Fruit fly (Drosophila melanogaster): ENCODE measurements around the gene CG12104.

CG12104 gene

DNA sequence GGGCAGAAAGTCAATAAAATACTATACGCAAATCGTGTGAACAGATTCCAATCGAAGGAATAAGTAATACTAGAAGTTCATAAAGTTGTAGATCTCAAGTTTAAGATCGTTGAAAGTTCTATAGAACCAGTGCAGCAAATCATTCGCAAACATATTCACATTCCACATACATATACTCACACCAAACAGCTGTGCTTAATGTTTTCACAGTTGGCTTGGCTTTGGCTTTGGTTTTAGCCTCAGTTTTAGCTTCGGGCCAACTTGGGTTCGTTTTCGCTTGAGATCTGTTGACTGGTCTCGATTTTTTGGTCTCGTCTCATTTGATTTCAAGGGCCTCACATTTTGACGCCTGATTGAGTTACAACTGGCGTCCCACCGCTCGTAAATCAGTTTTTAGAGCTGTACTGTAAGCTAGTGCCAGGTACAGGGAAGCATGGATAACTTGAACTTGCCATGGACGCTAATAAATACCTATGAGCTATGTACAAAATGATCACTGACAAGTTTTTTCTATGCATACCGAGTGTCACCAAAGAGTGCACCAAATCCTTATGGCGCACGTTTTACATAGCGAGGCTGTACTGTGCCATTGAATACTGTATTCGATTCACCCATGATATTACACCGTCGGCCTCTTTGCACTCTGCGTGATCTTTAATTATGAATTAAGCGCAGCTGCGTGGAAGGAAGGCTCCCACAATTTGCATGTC lies 15.2 kb downstream of the CG12104 start (continued):
- TF ChIP-seq yki (optimal IDR thresholded peaks at IDR 0.05) (no peak), schlank (tag; optimal IDR thresholded peaks at IDR 0.05) (peak; percentile 74), CG2116 (GFP tag; optimal IDR thresholded peaks at IDR 0.05) (peak; percentile 9), hbn (GFP tag; IDR thresholded peaks at IDR 0.05; ENCODE audit: partially characterized antibody) (no peak), repo (GFP tag; optimal IDR thresholded peaks at IDR 0.05) (peak; percentile 77), btn (GFP tag; optimal IDR thresholded peaks at IDR 0.05) (peak; percentile 53), chinmo (GFP tag; IDR thresholded peaks at IDR 0.05; ENCODE audit: partially characterized antibody) (peak; percentile 53; the same call in 1 of the 4 replicates), Neu2 (GFP tag; optimal IDR thresholded peaks at IDR 0.05; ENCODE audit: borderline replicate concordance) (no peak), CG15011 (GFP tag; optimal IDR thresholded peaks at IDR 0.05) (peak; percentile 64), CG13123 (GFP tag; optimal IDR thresholded peaks at IDR 0.05) (peak; percentile 36), trem (tag; optimal IDR thresholded peaks at IDR 0.05) (peak; percentile 18), CG10209 (GFP tag; optimal IDR thresholded peaks at IDR 0.05) (peak; percentile 70), CG17802 (tag; optimal IDR thresholded peaks at IDR 0.05) (peak; percentile 56), hth (optimal IDR thresholded peaks at IDR 0.05) (no peak), CG7556 (GFP tag; optimal IDR thresholded peaks at IDR 0.05) (peak; percentile 61), CkIIα-i1 (GFP tag; IDR thresholded peaks at IDR 0.05) (peak; percentile 81), rib (GFP tag; IDR thresholded peaks at IDR 0.05) (peak; percentile 82; the same call in 1 of the 2 replicates), CG33557 (GFP tag; optimal IDR thresholded peaks at IDR 0.05) (peak; percentile 9), CG14710 (tag; optimal IDR thresholded peaks at IDR 0.05) (peak; percentile 46), CG17385 (GFP tag; optimal IDR thresholded peaks at IDR 0.05) (peak; percentile 75), CG8944 (GFP tag; optimal IDR thresholded peaks at IDR 0.05) (peak; percentile 76), CG17361 (GFP tag; IDR thresholded peaks at IDR 0.05) (peak; percentile 49; the same call in 1 of the 3 replicates), sna (GFP tag; IDR thresholded peaks at IDR 0.05; ENCODE audit: partially characterized antibody) (no peak), Dfd (GFP tag; optimal IDR thresholded peaks at IDR 0.05) (no peak), CG4854 (GFP tag; optimal IDR thresholded peaks at IDR 0.05) (peak; percentile 79), dati (GFP tag; IDR thresholded peaks at IDR 0.05) (peak; percentile 69), onecut (GFP tag; IDR thresholded peaks at IDR 0.05) (peak; percentile 85), chn (GFP tag; optimal IDR thresholded peaks at IDR 0.05) (peak; percentile 56), Rx (GFP tag; IDR thresholded peaks at IDR 0.05) (peak; percentile 84), CG2678 (tag; optimal IDR thresholded peaks at IDR 0.05) (peak; percentile 87), danr (GFP tag; IDR thresholded peaks at IDR 0.05) (0 out of 2 replicates have a peak, but pooled peaks have one; percentile 41), CG8478 (optimal IDR thresholded peaks at IDR 0.05) (no peak), CG16815 (GFP tag; optimal IDR thresholded peaks at IDR 0.05) (peak; percentile 42), cad (GFP tag; optimal IDR thresholded peaks at IDR 0.05) (no peak), CG7786 (GFP tag; optimal IDR thresholded peaks at IDR 0.05) (peak; percentile 80), CG10543 (GFP tag; optimal IDR thresholded peaks at IDR 0.05) (peak; percentile 59), CG30431 (GFP tag; optimal IDR thresholded peaks at IDR 0.05) (peak; percentile 76), CG17328 (GFP tag; IDR thresholded peaks at IDR 0.05) (peak; percentile 74), pfk (GFP tag; optimal IDR thresholded peaks at IDR 0.05) (no peak), unpg (GFP tag; optimal IDR thresholded peaks at IDR 0.05) (peak; percentile 84), BtbVII (GFP tag; optimal IDR thresholded peaks at IDR 0.05) (peak; percentile 62), CG8359 (GFP tag; optimal IDR thresholded peaks at IDR 0.05; ENCODE audit: borderline replicate concordance) (peak; percentile 46), sens-2 (GFP tag; IDR thresholded peaks at IDR 0.05) (peak; percentile 50; the same call in 1 of the 2 replicates), Dbx (GFP tag; IDR thresholded peaks at IDR 0.05) (peak; percentile 82), p53 (GFP tag; optimal IDR thresholded peaks at IDR 0.05) (no peak), Side (GFP tag; optimal IDR thresholded peaks at IDR 0.05) (peak; percentile 81), Lhr (GFP tag; optimal IDR thresholded peaks at IDR 0.05) (no peak), pnt (GFP tag; optimal IDR thresholded peaks at IDR 0.05) (peak; percentile 86), gsb (GFP tag; IDR thresholded peaks at IDR 0.05) (peak; percentile 88), CG17829 (tag; optimal IDR thresholded peaks at IDR 0.05) (peak; percentile 67)
